Fruit fly (Drosophila melanogaster): ENCODE measurements around the gene elav.

elav gene

dm6 chrX:476230-477143 lies 46.5 kb downstream of the elav start, which contains the start of the genes ebo and CG13373 (continued):
- TF ChIP-seq unpg (GFP tag; optimal IDR thresholded peaks at IDR 0.05) = peak; percentile 56
- TF ChIP-seq GATAe (GFP tag; conservative IDR thresholded peaks at IDR 0.05) = no peak
- no peak for TF ChIP-seq Mes4 (GFP tag; optimal IDR thresholded peaks at IDR 0.05)
- TF ChIP-seq schlank (tag; optimal IDR thresholded peaks at IDR 0.05) = no peak
- TF ChIP-seq CG11695 (GFP tag; IDR thresholded peaks at IDR 0.05) = no peak
- no peak; the same call in 2 of the 3 replicates for TF ChIP-seq mld (GFP tag; IDR thresholded peaks at IDR 0.05; ENCODE audit: partially characterized antibody)
- TF ChIP-seq Dip3 (GFP tag; optimal IDR thresholded peaks at IDR 0.05) = peak; percentile 23
- TF ChIP-seq pum (GFP tag; optimal IDR thresholded peaks at IDR 0.05) = no peak
- no peak for TF ChIP-seq CG11247 (GFP tag; IDR thresholded peaks at IDR 0.05)
- TF ChIP-seq zen2 (GFP tag; IDR thresholded peaks at IDR 0.05; ENCODE audit: partially characterized antibody) = no peak; the same call in 2 of the 3 replicates
- TF ChIP-seq CG6765 (GFP tag; optimal IDR thresholded peaks at IDR 0.05) = no peak
- TF ChIP-seq CG1832 (GFP tag; optimal IDR thresholded peaks at IDR 0.05) = no peak
- TF ChIP-seq ERR (GFP tag; optimal IDR thresholded peaks at IDR 0.05) = no peak
- no peak for TF ChIP-seq CG16863 (GFP tag; optimal IDR thresholded peaks at IDR 0.05)
- no peak for TF ChIP-seq grn (GFP tag; optimal IDR thresholded peaks at IDR 0.05)
- no peak for TF ChIP-seq hkb (optimal IDR thresholded peaks at IDR 0.05)
- TF ChIP-seq hkb (GFP tag; IDR thresholded peaks at IDR 0.05) = peak; percentile 45; the same call in 1 of the 2 replicates
- TF ChIP-seq tup (GFP tag; optimal IDR thresholded peaks at IDR 0.05) = no peak
- no peak for TF ChIP-seq seq (GFP tag; IDR thresholded peaks at IDR 0.05)
- no peak for TF ChIP-seq CG10321 (GFP tag; IDR thresholded peaks at IDR 0.05)
- TF ChIP-seq CkIIα-i1 (GFP tag; IDR thresholded peaks at IDR 0.05) = no peak
- TF ChIP-seq CG2202 (tag; optimal IDR thresholded peaks at IDR 0.05) = no peak
- TF ChIP-seq CG15073 (GFP tag; optimal IDR thresholded peaks at IDR 0.05) = no peak
- TF ChIP-seq Mad (GFP tag; optimal IDR thresholded peaks at IDR 0.05) = no peak
- TF ChIP-seq CoRest (tag; optimal IDR thresholded peaks at IDR 0.05) = no peak
- no peak for TF ChIP-seq CG10565 (GFP tag; optimal IDR thresholded peaks at IDR 0.05)
- TF ChIP-seq CG15269 (tag; optimal IDR thresholded peaks at IDR 0.05) = no peak
- no peak for TF ChIP-seq Dip2 (GFP tag; IDR thresholded peaks at IDR 0.05)
- no peak for TF ChIP-seq Awh (GFP tag; IDR thresholded peaks at IDR 0.05)
- no peak for TF ChIP-seq gcm2 (GFP tag; optimal IDR thresholded peaks at IDR 0.05)
- no peak; the same call in 1 of the 2 replicates for TF ChIP-seq Ptx1 (GFP tag; IDR thresholded peaks at IDR 0.05)
- no peak for TF ChIP-seq gsb-n (tag; optimal IDR thresholded peaks at IDR 0.05)
- no peak for TF ChIP-seq Sin3A (optimal IDR thresholded peaks at IDR 0.05)
- no peak for TF ChIP-seq run (tag; optimal IDR thresholded peaks at IDR 0.05)
- TF ChIP-seq CG7271 (tag; optimal IDR thresholded peaks at IDR 0.05) = no peak
- TF ChIP-seq CG11560 (tag; IDR thresholded peaks at IDR 0.05) = no peak
- TF ChIP-seq CG15696 (tag; optimal IDR thresholded peaks at IDR 0.05) = peak; percentile 3
- peak; percentile 28; the same call in 1 of the 2 replicates for TF ChIP-seq CG10366 (GFP tag; IDR thresholded peaks at IDR 0.05)
- peak; percentile 3 for TF ChIP-seq CG12155 (GFP tag; optimal IDR thresholded peaks at IDR 0.05)
- no peak for TF ChIP-seq sim (GFP tag; IDR thresholded peaks at IDR 0.05)
- TF ChIP-seq Ravus (GFP tag; IDR thresholded peaks at IDR 0.05) = no peak
- TF ChIP-seq gro (GFP tag; optimal IDR thresholded peaks at IDR 0.05) = no peak
- peak; percentile 1 for TF ChIP-seq stwl (tag; optimal IDR thresholded peaks at IDR 0.05)
- peak; percentile 19; the same call in 1 of the 3 replicates for TF ChIP-seq dysf (GFP tag; IDR thresholded peaks at IDR 0.05)
- no peak for TF ChIP-seq CG17912 (GFP tag; optimal IDR thresholded peaks at IDR 0.05)
- no peak for TF ChIP-seq en (GFP tag; optimal IDR thresholded peaks at IDR 0.05)
- no peak for TF ChIP-seq lbe (GFP tag; optimal IDR thresholded peaks at IDR 0.05)
- no peak for TF ChIP-seq sens-2 (GFP tag; IDR thresholded peaks at IDR 0.05)
- TF ChIP-seq CG18599 (GFP tag; optimal IDR thresholded peaks at IDR 0.05) = no peak
- no peak for TF ChIP-seq Doc2 (GFP tag; IDR thresholded peaks at IDR 0.05)
- no peak for TF ChIP-seq CG12219 (GFP tag; optimal IDR thresholded peaks at IDR 0.05)

Measured in whole organism, embryonic.